Worm (Caenorhabditis elegans) whole organism, mixed stage, embryonic: ENCODE data around the gene nlp-20.

ENCODE experiments used
- M03D4.4 ChIP-seq: sonication (generic microtip); optimal IDR thresholded peaks from 2 replicates; lab custom pipeline; 2017; ENCODE audit warnings: mild to moderate bottlenecking, missing genetic modification characterization, missing compliant biosample characterization
- bed-3 ChIP-seq: fragments of 200-800 bp; sonication (Bioruptor generic); optimal IDR thresholded peaks from 3 replicates; lab custom pipeline; 2018; ENCODE audit warnings: mild to moderate bottlenecking, missing genetic modification characterization, moderate library complexity, missing compliant biosample characterization
- blmp-1 ChIP-seq: fragments of 150-350 bp; optimal IDR thresholded peaks from 2 replicates; lab custom pipeline; 2014; ENCODE audit warnings: missing biosample characterization, missing genetic modification characterization
- ceh-39 ChIP-seq: fragments of 150-350 bp; optimal IDR thresholded peaks from 2 replicates; lab custom pipeline; 2014; ENCODE audit warnings: missing biosample characterization, missing genetic modification characterization
- ces-1 ChIP-seq: fragments of 150-350 bp; optimal IDR thresholded peaks from 2 replicates; lab custom pipeline; 2014; ENCODE audit warnings: missing biosample characterization, missing genetic modification reagents, missing genetic modification characterization
- cnd-1 ChIP-seq: fragments of 200-800 bp; sonication (Bioruptor generic); optimal IDR thresholded peaks from 2 replicates; lab custom pipeline; 2018; ENCODE audit warnings: mild to moderate bottlenecking, missing genetic modification characterization, missing compliant biosample characterization
- drap-1 ChIP-seq: fragments of 200-800 bp; sonication (Bioruptor generic); optimal IDR thresholded peaks from 3 replicates; lab custom pipeline; 2018; ENCODE audit warnings: mild to moderate bottlenecking, missing genetic modification characterization, missing compliant biosample characterization
- elt-1 ChIP-seq: sonication (generic microtip); optimal IDR thresholded peaks from 2 replicates; lab custom pipeline; 2017; ENCODE audit warnings: missing genetic modification characterization, mild to moderate bottlenecking, missing compliant biosample characterization, antibody characterized with exemption, moderate library complexity, borderline replicate concordance; ENCODE audit not compliant: insufficient read depth
- elt-3 ChIP-seq: fragments of 150-350 bp; optimal IDR thresholded peaks from 2 replicates; lab custom pipeline; 2014; ENCODE audit warnings: missing biosample characterization, missing genetic modification characterization
- ham-2 ChIP-seq: fragments of 200-800 bp; sonication (Bioruptor generic); optimal IDR thresholded peaks from 2 replicates; lab custom pipeline; 2018; ENCODE audit warnings: mild to moderate bottlenecking, missing genetic modification characterization, missing compliant biosample characterization
- hlh-1 ChIP-seq: fragments of 150-350 bp; optimal IDR thresholded peaks from 2 replicates; lab custom pipeline; 2014; ENCODE audit warnings: missing biosample characterization, missing genetic modification reagents, missing genetic modification characterization
- lin-32 ChIP-seq: fragments of 200-800 bp; sonication (Bioruptor generic); optimal IDR thresholded peaks from 2 replicates; lab custom pipeline; 2018; ENCODE audit warnings: mild to moderate bottlenecking, missing genetic modification characterization, missing compliant biosample characterization
- lsy-2 ChIP-seq: fragments of 150-350 bp; optimal IDR thresholded peaks from 2 replicates; lab custom pipeline; 2014; ENCODE audit warnings: missing biosample characterization, missing genetic modification characterization
- mab-5 ChIP-seq: fragments of 150-350 bp; optimal IDR thresholded peaks from 2 replicates; lab custom pipeline; 2014; ENCODE audit warnings: missing biosample characterization, missing genetic modification characterization
- mep-1 ChIP-seq: fragments of 150-350 bp; optimal IDR thresholded peaks from 2 replicates; lab custom pipeline; 2017; ENCODE audit warnings: missing biosample characterization, missing genetic modification reagents, missing genetic modification characterization, inconsistent platforms
- mls-2 ChIP-seq: sonication (generic microtip); optimal IDR thresholded peaks from 2 replicates; lab custom pipeline; 2016; ENCODE audit warnings: mild to moderate bottlenecking, missing genetic modification characterization, moderate library complexity, missing compliant biosample characterization
- nhr-12 ChIP-seq: fragments of 150-350 bp; optimal IDR thresholded peaks from 2 replicates; lab custom pipeline; 2014; ENCODE audit warnings: missing biosample characterization, missing genetic modification characterization
- nhr-2 ChIP-seq: fragments of 150-350 bp; optimal IDR thresholded peaks from 2 replicates; lab custom pipeline; 2014; ENCODE audit warnings: missing biosample characterization, missing genetic modification characterization
- nhr-237 ChIP-seq: fragments of 150-350 bp; optimal IDR thresholded peaks from 2 replicates; lab custom pipeline; 2014; ENCODE audit warnings: missing biosample characterization, missing genetic modification characterization
- nhr-28 ChIP-seq: fragments of 150-350 bp; optimal IDR thresholded peaks from 2 replicates; lab custom pipeline; 2014; ENCODE audit warnings: missing biosample characterization, missing genetic modification characterization
- nhr-76 ChIP-seq: sonication (generic microtip); optimal IDR thresholded peaks from 2 replicates; lab custom pipeline; 2017; ENCODE audit warnings: missing biosample characterization, missing genetic modification characterization
- pha-4 ChIP-seq: fragments of 150-350 bp; optimal IDR thresholded peaks from 2 replicates; lab custom pipeline; 2018; ENCODE audit warnings: missing biosample characterization, missing genetic modification reagents, missing genetic modification characterization
- sem-2 ChIP-seq: fragments of 200-800 bp; sonication (Bioruptor generic); optimal IDR thresholded peaks from 2 replicates; lab custom pipeline; 2018; ENCODE audit warnings: mild to moderate bottlenecking, missing genetic modification characterization, missing compliant biosample characterization
- snpc-4 ChIP-seq: fragments of 150-350 bp; optimal IDR thresholded peaks from 2 replicates; lab custom pipeline; 2014; ENCODE audit warnings: missing biosample characterization, missing genetic modification characterization
- sptf-1 ChIP-seq: sonication (generic microtip); optimal IDR thresholded peaks from 2 replicates; lab custom pipeline; 2017; ENCODE audit warnings: mild to moderate bottlenecking, missing genetic modification characterization, moderate library complexity, missing compliant biosample characterization
- unc-120 ChIP-seq: sonication (generic microtip); optimal IDR thresholded peaks from 2 replicates; lab custom pipeline; 2017; ENCODE audit warnings: missing genetic modification characterization, missing compliant biosample characterization; ENCODE audit not compliant: poor library complexity, severe bottlenecking
- unc-39 ChIP-seq: fragments of 150-350 bp; optimal IDR thresholded peaks from 2 replicates; lab custom pipeline; 2014; ENCODE audit warnings: missing biosample characterization, missing genetic modification characterization
- unc-62 ChIP-seq: fragments of 150-350 bp; optimal IDR thresholded peaks from 2 replicates; lab custom pipeline; 2014; ENCODE audit warnings: missing biosample characterization, missing genetic modification reagents, missing genetic modification characterization
- zip-8 ChIP-seq: fragments of 150-350 bp; optimal IDR thresholded peaks from 2 replicates; lab custom pipeline; 2014; ENCODE audit warnings: missing biosample characterization, missing genetic modification characterization
- ztf-11 ChIP-seq: fragments of 150-350 bp; optimal IDR thresholded peaks from 2 replicates; lab custom pipeline; 2014; ENCODE audit warnings: missing biosample characterization, missing genetic modification characterization

The nlp-20 gene

DNA sequence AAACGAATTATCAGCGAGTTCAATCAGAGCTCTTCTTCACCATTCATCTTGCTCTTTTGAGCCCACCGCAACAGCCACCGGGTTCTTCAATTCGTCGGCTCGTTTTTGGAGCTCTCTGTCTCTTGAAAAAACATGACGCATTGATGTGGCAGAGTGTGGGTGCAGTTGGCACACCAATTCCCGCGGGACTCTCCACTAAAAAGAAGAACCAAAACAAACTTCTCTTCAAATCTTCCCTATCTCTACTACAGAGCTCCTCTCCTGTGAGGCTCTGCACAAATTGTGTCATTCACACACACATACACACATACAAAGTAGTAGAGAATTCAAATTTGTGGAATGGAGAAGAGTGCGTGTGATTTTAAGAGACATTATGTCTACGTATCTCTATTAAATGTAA, 20.1 kb upstream of the nlp-20 start:
- TF ChIP-seq nhr-237 (tag; lab: Kevin White, UChicago) (no peak), snpc-4 (tag; lab: Kevin White, UChicago) (no peak), unc-120 (tag; lab: Kevin White, UChicago) (no peak), lin-32 (GFP tag; lab: Kevin White, UChicago) (no peak), ham-2 (no peak), lsy-2 (no peak), mls-2 (tag; lab: Kevin White, UChicago) (no peak), elt-3 (tag; lab: Kevin White, UChicago) (no peak), elt-1 (no peak), ces-1 (GFP tag; lab: Kevin White, UChicago) (no peak)

DNA sequence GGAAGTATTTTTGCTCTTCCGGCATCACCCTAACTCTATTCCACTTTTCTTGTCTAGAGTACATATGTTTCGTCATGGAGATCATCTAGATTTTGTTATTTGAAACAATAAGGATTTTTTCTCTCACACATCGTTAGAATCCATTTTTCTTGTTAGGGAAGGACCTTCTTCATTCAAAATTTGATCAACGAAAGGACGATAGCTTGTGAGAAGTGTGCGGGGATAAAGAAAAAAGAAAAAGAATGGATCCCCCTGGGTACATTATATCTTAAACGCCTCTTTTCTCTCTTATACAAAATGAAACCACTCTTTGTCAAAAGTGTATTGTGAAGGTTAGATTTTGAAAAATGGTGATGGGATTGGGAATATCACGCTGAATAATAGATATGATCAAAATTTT, 18.7 kb upstream of the nlp-20 start:
- peak; percentile 59 for TF ChIP-seq ces-1 (GFP tag; lab: Kevin White, UChicago)
- TF ChIP-seq sem-2 (GFP tag; lab: Kevin White, UChicago): no peak
- TF ChIP-seq, all 35 proteins: peak for 1

DNA sequence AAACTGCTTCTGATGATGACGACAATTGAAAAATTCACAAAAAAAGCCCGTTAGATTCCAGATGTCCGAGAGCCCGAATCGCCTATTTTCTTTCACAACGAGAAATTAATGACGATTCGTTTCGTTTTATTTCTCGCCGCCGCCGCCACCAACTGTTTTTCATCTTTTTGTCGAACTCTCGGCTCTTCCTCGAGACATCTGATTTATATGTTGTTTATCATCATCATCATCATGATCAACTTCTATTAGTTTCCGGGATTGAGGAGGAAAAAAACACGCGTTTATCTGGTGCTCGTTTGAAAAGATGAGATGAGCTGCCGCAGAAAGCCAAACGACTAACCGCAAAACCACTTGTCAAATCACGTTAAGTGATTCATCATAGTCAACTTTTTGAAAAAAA, 16.6 kb upstream of the nlp-20 start:
- no peak for TF ChIP-seq elt-1
- peak; percentile 9 for TF ChIP-seq unc-62 (GFP tag; lab: Kevin White, UChicago)

DNA sequence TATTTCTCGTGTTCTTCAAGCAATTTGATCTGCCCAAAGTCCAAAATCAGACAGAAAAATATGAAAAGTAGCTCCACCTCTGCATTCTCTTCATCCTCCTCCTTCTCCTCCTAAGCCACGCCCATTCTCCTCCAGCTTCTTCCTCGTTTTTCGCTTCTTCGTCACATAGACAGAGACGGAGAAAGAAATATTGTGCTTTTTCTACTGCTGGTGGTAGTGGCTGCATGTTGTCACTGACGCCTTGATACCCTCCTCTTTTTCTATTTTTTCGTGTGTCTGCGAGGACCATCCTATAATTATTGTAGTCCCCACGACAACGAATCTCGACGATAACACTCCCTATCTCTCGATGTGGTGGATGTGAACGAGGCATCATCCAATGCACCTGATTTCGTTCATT, 15.7 kb upstream of the nlp-20 start, which contains the start of gene C08G9.1:
Gene C08G9.1, plus strand, starts transcription at position 175 of the 400 bp plus-strand sequence.
- TF ChIP-seq unc-120 (tag; lab: Kevin White, UChicago): no peak
- no peak for TF ChIP-seq blmp-1 (tag; lab: Kevin White, UChicago)
- no peak for TF ChIP-seq M03D4.4 (tag; lab: Kevin White, UChicago)
- TF ChIP-seq, all 35 proteins: peak for 0

DNA sequence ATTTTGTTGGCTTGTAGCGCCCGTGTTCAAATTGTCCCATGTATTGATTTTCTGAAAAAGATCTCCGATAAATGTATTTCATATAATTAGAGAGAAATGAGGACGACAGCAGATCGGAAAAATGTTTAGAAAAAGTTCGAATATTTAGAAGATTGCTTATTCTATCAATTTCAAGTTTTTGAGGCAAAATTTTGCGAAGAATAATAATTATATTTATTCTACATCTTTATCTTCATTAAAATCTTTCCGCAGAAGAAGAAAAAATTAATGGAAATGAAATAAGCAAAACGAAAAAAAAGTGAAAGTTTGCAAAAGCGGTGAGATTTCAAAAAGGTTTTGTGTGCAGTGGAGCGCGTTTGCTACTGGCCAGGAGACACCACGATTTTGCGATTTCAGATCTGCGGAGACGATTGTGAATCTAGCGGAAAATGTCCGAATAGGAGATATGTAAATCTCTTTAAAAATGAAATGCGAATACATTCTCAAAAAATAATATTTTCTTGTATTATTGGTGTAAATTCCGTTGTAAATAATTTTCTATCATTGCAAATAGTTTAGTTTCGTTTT, 11.4 kb upstream of the nlp-20 start, which contains the start of gene nrde-4:
Gene nrde-4, minus strand, starts transcription at position 51 of the 567 bp plus-strand sequence.
- TF ChIP-seq sptf-1 (tag; lab: Kevin White, UChicago) (peak; percentile 68), elt-1 (peak; percentile 84), ces-1 (GFP tag; lab: Kevin White, UChicago) (peak; percentile 34), nhr-28 (tag; lab: Kevin White, UChicago) (no peak), cnd-1 (peak; percentile 30), nhr-237 (tag; lab: Kevin White, UChicago) (peak; percentile 86), nhr-12 (no peak), blmp-1 (tag; lab: Kevin White, UChicago) (peak; percentile 97), ham-2 (peak; percentile 75), bed-3 (GFP tag; lab: Kevin White, UChicago) (peak; percentile 4), mep-1 (tag; lab: Kevin White, UChicago) (peak; percentile 86), lsy-2 (peak; percentile 80), sem-2 (GFP tag; lab: Kevin White, UChicago) (no peak), ceh-39 (tag; lab: Kevin White, UChicago) (peak; percentile 14), pha-4 (no peak), ztf-11 (tag; lab: Kevin White, UChicago) (no peak), mls-2 (tag; lab: Kevin White, UChicago) (peak; percentile 16)

DNA sequence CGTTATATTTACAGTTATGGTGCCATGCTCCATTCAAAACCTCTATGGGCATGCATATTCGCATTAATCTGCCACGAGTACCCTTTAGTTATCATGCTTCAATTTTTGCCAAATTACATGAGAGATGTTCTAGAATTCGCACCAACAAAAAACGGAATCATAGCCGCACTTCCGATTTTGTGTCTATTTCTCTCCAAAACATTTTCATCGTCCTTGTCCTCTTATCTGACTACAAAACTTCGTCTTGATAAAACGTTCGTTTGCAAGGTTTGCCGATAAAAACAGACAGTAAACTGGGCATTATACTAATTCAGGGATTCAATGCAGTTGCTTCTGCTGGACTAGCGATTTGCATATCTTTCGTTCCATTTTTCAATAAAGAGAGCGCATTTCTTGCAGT, 10.3 kb upstream of the nlp-20 start:
- TF ChIP-seq sem-2 (GFP tag; lab: Kevin White, UChicago) (no peak), bed-3 (GFP tag; lab: Kevin White, UChicago) (no peak), elt-1 (no peak)
- TF ChIP-seq, all 35 proteins: peak for 0

DNA sequence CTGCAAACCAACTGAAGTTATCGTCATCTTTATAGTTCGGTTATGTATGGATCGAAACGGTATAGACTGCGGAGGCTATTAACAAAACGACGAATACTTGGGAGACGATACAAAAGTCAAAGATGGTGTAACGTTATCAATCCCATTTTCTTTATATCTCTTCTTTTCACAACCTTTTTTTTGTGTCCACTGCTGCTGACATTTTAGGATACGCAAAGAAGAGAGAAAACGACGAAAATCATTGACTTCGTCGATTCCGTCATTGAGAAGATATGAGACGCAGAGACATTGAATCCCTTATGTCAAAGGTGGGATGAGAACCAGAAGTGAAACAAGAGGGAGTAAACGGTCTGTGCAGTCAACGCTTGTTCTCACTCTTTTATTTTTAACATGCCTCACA, 8.2 kb upstream of the nlp-20 start, which contains the start of gene cima-1:
Gene cima-1, plus strand, starts transcription at position 340 of the 400 bp plus-strand sequence.
- no peak for TF ChIP-seq unc-39 (tag; lab: Kevin White, UChicago)
- TF ChIP-seq lsy-2: no peak
- no peak for TF ChIP-seq ceh-39 (tag; lab: Kevin White, UChicago)
- TF ChIP-seq nhr-2: no peak
- no peak for TF ChIP-seq mab-5
- TF ChIP-seq unc-62 (GFP tag; lab: Kevin White, UChicago): no peak
- TF ChIP-seq elt-3 (tag; lab: Kevin White, UChicago): no peak
- TF ChIP-seq lin-32 (GFP tag; lab: Kevin White, UChicago): no peak
- no peak for TF ChIP-seq drap-1
- no peak for TF ChIP-seq zip-8
- no peak for TF ChIP-seq ham-2
- TF ChIP-seq bed-3 (GFP tag; lab: Kevin White, UChicago): no peak
- TF ChIP-seq ces-1 (GFP tag; lab: Kevin White, UChicago): no peak
- no peak for TF ChIP-seq ztf-11 (tag; lab: Kevin White, UChicago)
- TF ChIP-seq hlh-1 (tag; lab: Kevin White, UChicago): no peak
- TF ChIP-seq nhr-12: no peak
- no peak for TF ChIP-seq blmp-1 (tag; lab: Kevin White, UChicago)
- TF ChIP-seq sptf-1 (tag; lab: Kevin White, UChicago): no peak
- TF ChIP-seq nhr-76: no peak
- TF ChIP-seq mls-2 (tag; lab: Kevin White, UChicago): no peak
